Worm (Caenorhabditis elegans): Measurements from ENCODE around the gene nhr-186.

The nhr-186 gene

DNA sequence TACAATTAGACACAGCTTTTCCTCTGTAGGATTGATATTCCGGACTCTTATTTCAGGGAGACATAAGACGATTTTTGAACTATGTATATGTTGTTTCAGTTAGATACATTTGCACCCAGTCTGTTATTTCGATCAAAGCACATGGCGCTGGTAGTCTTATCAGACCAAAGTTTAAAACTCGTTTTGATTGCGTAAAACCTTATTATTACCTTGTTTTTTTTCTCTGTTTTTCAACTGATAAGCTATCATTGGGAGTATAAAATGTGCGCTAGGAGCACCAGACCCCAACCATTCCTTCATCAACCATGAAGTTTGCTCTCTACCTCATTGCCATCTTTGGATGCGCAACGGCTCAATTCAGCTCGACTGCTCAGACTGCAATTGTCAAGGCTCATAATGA, 42.5 kb downstream of the nhr-186 start, which contains the start of gene scl-12:
TSS of gene scl-12 (plus strand) at position 301 of the 400 bp plus-strand sequence.
- TF ChIP-seq unc-98 (GFP tag; IDR thresholded peaks at IDR 0.05) = no peak
- no peak for TF ChIP-seq zag-1 (tag; optimal IDR thresholded peaks at IDR 0.05)
- TF ChIP-seq tlp-1 (tag; optimal IDR thresholded peaks at IDR 0.05) = no peak
- TF ChIP-seq efl-1 (optimal IDR thresholded peaks at IDR 0.05) = no peak
- peak in 1 of 2 experiments; percentile 80 for TF ChIP-seq efl-1 (GFP tag; optimal IDR thresholded peaks at IDR 0.05 in 1 of 2)

DNA sequence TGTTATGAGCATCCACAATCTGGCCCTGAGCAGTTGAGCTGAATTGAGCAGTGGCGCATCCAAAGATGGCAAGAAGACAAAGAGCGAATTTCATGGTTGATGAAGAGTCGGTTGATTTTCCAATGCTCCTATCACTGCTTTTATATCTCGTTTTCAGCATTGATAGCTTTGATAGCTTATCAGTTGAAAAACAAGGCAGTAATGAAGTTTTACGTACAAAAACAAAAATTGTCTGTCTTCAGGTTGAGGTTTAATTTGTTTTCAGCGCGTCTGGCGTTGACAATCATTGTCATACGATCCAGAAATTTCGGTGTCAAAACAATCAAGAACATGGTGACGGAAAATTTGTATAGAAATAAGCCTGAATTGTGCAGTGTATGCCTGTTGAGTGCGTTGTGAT, 43.2 kb downstream of the nhr-186 start, which contains the start of gene scl-13:
TSS of gene scl-13 (minus strand) at position 101 of the 400 bp plus-strand sequence.
- no peak for TF ChIP-seq unc-62 (GFP tag; optimal IDR thresholded peaks at IDR 0.05)

DNA sequence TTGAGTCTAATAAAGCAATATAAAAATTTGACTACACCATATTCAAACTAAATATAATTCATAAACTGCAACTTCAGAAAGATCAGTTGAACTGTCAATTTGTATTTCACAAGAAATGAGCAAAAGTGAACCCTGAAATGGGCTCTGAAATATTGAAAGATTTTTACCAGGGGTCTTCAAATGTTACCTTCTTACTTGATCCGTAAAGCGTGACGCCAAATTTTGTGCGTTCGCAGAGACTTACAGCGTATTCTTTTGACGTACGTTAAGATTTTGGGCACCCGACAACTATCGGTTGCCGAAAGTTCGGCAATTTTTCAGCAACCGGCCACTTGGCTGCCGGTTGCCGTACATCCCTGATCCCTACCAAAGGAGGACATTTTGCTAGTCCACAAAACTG, 44.7 kb downstream of the nhr-186 start:
- TF ChIP-seq fkh-4 (tag; optimal IDR thresholded peaks at IDR 0.05; ENCODE audit: borderline replicate concordance) (no peak), ztf-11 (tag; optimal IDR thresholded peaks at IDR 0.05) (no peak), ces-1 (GFP tag; optimal IDR thresholded peaks at IDR 0.05) (no peak), nhr-85 (tag) (peak; percentile 36), lsy-2 (tag; optimal IDR thresholded peaks at IDR 0.05) (no peak), ama-1 (optimal IDR thresholded peaks at IDR 0.05) (no peak), lin-35 (GFP tag; optimal IDR thresholded peaks at IDR 0.05) (no peak), unc-98 (GFP tag; IDR thresholded peaks at IDR 0.05) (no peak), nhr-19 (GFP tag; conservative IDR thresholded peaks at IDR 0.05) (no peak), nhr-28 (tag; optimal IDR thresholded peaks at IDR 0.05) (no peak), efl-1 (optimal IDR thresholded peaks at IDR 0.05) (no peak), efl-1 (GFP tag; optimal IDR thresholded peaks at IDR 0.05 in 1 of 2) (peak in 1 of 2 experiments; percentile 59), mab-9 (GFP tag; IDR thresholded peaks at IDR 0.05) (no peak), blmp-1 (tag; optimal IDR thresholded peaks at IDR 0.05) (no peak), sptf-1 (tag; optimal IDR thresholded peaks at IDR 0.05) (no peak), vab-15 (tag; optimal IDR thresholded peaks at IDR 0.05) (no peak), fkh-10 (GFP tag; optimal IDR thresholded peaks at IDR 0.05) (no peak), ceh-82 (tag; optimal IDR thresholded peaks at IDR 0.05) (no peak)

DNA sequence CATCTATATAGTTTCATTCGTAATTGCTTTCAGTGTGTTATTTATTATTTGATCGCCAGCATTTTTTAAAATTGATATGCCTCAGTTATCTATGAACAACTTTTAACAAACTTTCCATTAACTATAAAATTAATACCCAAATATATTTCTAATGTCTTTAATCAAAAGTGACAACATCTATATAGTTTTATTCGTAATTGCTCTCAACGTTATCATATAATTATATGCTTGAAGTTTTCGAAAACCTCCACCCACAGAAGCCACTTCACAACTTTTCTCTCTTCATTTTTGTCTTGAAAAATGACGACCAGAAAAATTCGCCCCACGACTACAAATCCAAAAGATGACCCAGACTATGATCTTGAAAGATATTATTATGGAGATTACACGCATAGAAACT, 46.4 kb downstream of the nhr-186 start, which contains the start of gene srw-6:
TSS of gene srw-6 (plus strand) at position 301 of the 400 bp plus-strand sequence.
- TF ChIP-seq irx-1 (tag; optimal IDR thresholded peaks at IDR 0.05) (no peak), fkh-8 (tag; optimal IDR thresholded peaks at IDR 0.05) (no peak), blmp-1 (tag; optimal IDR thresholded peaks at IDR 0.05) (no peak), lin-14 (GFP tag; optimal IDR thresholded peaks at IDR 0.05) (no peak), nhr-71 (tag; optimal IDR thresholded peaks at IDR 0.05) (no peak), snpc-4 (tag; optimal IDR thresholded peaks at IDR 0.05) (no peak), C16A3.4 (tag; optimal IDR thresholded peaks at IDR 0.05) (no peak), ztf-11 (tag; optimal IDR thresholded peaks at IDR 0.05) (no peak), ets-5 (GFP tag; IDR thresholded peaks at IDR 0.05) (no peak), nhr-77 (tag; optimal IDR thresholded peaks at IDR 0.05) (no peak), hpl-2 (GFP tag; optimal IDR thresholded peaks at IDR 0.05) (no peak), fkh-10 (GFP tag; optimal IDR thresholded peaks at IDR 0.05) (no peak), ztf-4 (tag; optimal IDR thresholded peaks at IDR 0.05) (no peak), C34B4.2 (tag; optimal IDR thresholded peaks at IDR 0.05) (no peak), mef-2 (tag; optimal IDR thresholded peaks at IDR 0.05) (no peak)

DNA sequence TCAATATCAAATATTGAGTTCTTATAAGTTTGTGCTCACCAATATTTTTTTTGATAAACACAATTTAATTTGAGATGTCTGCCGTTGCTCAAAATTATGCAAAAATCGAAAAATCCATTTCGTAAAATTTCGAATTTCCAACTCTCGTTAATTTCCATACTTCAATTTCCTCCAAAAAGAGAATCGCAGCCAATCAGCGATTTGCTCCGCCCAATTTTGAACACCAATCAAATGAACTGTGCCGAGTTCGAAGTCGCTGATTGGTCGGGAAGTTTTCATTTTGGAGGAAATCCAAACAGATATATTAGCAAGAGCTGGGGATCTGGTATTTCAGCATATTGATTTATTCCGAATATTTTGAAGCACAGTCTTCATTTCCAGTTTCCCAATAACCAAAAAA, 46.9 kb downstream of the nhr-186 start:
- no peak for TF ChIP-seq mef-2 (tag; optimal IDR thresholded peaks at IDR 0.05)
- TF ChIP-seq ets-5 (GFP tag; IDR thresholded peaks at IDR 0.05) = no peak
- no peak for TF ChIP-seq nhr-90 (tag; optimal IDR thresholded peaks at IDR 0.05; ENCODE audit: poor library complexity)

DNA sequence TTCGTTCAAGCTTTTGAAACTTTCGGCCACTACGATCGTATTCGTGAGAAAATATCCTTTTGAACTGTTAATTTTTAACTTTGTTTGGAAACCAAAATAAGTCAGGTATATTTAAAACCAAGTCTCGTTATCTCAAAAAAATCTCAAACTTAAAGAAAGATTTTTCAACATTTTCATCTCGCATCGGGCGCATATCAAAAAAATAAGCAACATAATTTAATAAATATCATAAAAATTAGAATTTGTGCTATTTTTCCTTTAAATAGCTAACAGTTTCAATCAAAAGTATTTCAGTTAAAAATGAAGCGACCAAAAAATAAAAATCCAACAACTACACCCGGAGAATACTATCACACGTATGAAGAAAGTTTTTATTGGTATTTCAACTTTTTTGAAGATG, 48.8 kb downstream of the nhr-186 start, which contains the start of gene srw-7:
TSS of gene srw-7 (plus strand) at position 301 of the 400 bp plus-strand sequence.
- TF ChIP-seq efl-1 (optimal IDR thresholded peaks at IDR 0.05) (no peak), efl-1 (GFP tag; optimal IDR thresholded peaks at IDR 0.05 in 1 of 2) (no peak), rnt-1 (tag; optimal IDR thresholded peaks at IDR 0.05) (no peak)

Measured in whole organism, L1 larva.